Worm (Caenorhabditis elegans): ENCODE measurements around the gene C04F5.9.

Gene C04F5.9

DNA sequence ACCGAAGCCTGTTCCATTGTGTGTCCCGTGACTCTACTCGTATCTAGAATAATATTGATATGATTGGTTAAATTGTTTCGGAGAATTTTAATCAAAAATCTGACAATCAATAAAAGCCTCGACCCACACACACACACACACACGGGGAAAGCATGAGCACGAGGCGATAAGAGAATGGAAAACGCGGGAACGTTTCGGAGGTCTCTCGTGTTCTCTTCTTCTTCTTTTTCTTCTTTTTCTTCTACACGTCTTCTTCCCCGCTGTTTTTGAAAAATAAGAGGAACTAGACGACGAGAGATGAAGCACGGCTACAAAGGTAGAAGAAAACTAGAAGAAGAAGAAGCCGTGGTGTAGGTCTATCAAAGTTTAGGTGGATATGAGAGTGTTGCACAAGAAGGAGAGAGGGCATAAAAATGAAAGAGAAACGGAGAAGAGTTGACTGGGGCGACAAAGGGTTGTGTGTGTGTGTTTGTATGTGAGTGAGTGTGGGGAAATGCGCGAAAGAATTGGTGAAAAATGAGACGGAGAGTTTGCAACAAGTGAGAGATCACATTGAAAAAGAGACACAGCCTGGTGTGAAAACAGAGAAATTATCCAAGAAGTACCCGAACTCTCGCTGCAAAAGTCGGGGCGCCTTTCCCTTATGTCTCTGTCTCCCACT is 54.1 kb downstream of the C04F5.9 start, which contains the start of gene mlk-1:
mlk-1 (minus strand) TSS at position 51 of the 661 bp plus-strand sequence.
- no peak for TF ChIP-seq eyg-1 (tag; optimal IDR thresholded peaks at IDR 0.05)
- no peak for TF ChIP-seq ceh-45 (GFP tag; IDR thresholded peaks at IDR 0.05)
- no peak for TF ChIP-seq K02D7.2 (tag; optimal IDR thresholded peaks at IDR 0.05)
- no peak for TF ChIP-seq Y22D7AL.16 (tag; optimal IDR thresholded peaks at IDR 0.05)
- peak; percentile 67 for TF ChIP-seq pros-1 (tag; optimal IDR thresholded peaks at IDR 0.05)
- TF ChIP-seq F13H6.1 (tag; optimal IDR thresholded peaks at IDR 0.05): peak; percentile 40
- peak; percentile 61 for TF ChIP-seq unc-42 (tag; optimal IDR thresholded peaks at IDR 0.05)
- no peak for TF ChIP-seq sox-2 (GFP tag; IDR thresholded peaks at IDR 0.05)
- TF ChIP-seq ceh-18 (tag; optimal IDR thresholded peaks at IDR 0.05): peak; percentile 74
- no peak for TF ChIP-seq dmd-4 (tag; optimal IDR thresholded peaks at IDR 0.05; ENCODE audit: borderline replicate concordance)
- peak; percentile 11 for TF ChIP-seq ceh-19 (GFP tag; optimal IDR thresholded peaks at IDR 0.05)
- peak; percentile 57 for TF ChIP-seq ceh-14 (tag; optimal IDR thresholded peaks at IDR 0.05)
- peak; percentile 17 for TF ChIP-seq syd-9 (tag; optimal IDR thresholded peaks at IDR 0.05)
- peak; percentile 4 for TF ChIP-seq sox-4 (tag; optimal IDR thresholded peaks at IDR 0.05)
- TF ChIP-seq ceh-22 (tag; optimal IDR thresholded peaks at IDR 0.05): no peak
- TF ChIP-seq ama-1 (optimal IDR thresholded peaks at IDR 0.05): no peak
- TF ChIP-seq tbx-2 (tag; optimal IDR thresholded peaks at IDR 0.05): peak; percentile 30
- TF ChIP-seq ceh-34 (tag; optimal IDR thresholded peaks at IDR 0.05): peak; percentile 58
- TF ChIP-seq ceh-48 (tag; optimal IDR thresholded peaks at IDR 0.05): no peak
- peak; percentile 57 for TF ChIP-seq nfya-1 (tag; optimal IDR thresholded peaks at IDR 0.05)
- no peak for TF ChIP-seq mec-3 (tag; optimal IDR thresholded peaks at IDR 0.05; ENCODE audit: borderline replicate concordance)
- TF ChIP-seq ceh-31 (tag; optimal IDR thresholded peaks at IDR 0.05): peak; percentile 79
